Worm (Caenorhabditis elegans): ENCODE results near the gene fipr-10.
A peak's percentile ranks its signal among the peaks of the same experiment; 100 is the strongest.

fipr-10 gene

DNA sequence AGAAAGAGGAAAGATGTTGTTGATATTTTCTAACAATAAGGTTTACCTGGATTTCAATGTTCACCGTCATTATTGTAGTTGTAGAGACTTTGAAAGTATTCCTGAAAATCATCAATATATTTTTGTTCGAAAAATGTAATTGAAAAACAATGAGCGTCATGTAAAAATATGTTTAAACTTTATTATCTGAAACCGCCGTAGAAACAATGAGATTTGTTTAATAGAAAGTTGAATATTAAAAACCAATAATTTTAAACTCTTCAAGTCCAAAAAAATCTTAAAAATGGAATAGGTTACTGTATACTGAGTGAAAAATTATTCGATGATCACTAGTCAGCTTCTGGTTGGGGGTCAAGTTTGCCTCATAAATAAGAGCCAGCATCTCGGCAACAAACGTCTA is 44.3 kb downstream of the fipr-10 start, which contains the start of gene anmt-3:
Gene anmt-3 (minus strand): TSS at position 101 of the 400 bp plus-strand sequence.
- TF ChIP-seq ceh-28 (tag; optimal IDR thresholded peaks at IDR 0.05): no peak
- TF ChIP-seq nhr-12 (tag; optimal IDR thresholded peaks at IDR 0.05): no peak
- no peak for TF ChIP-seq pha-4 (tag; optimal IDR thresholded peaks at IDR 0.05)
- TF ChIP-seq zag-1 (tag; optimal IDR thresholded peaks at IDR 0.05): no peak
- TF ChIP-seq mml-1 (tag; optimal IDR thresholded peaks at IDR 0.05): no peak
- TF ChIP-seq unc-62 (GFP tag; optimal IDR thresholded peaks at IDR 0.05): no peak
- no peak for TF ChIP-seq nfya-1 (tag; optimal IDR thresholded peaks at IDR 0.05; ENCODE audit: insufficient read depth)
- no peak for TF ChIP-seq mdl-1 (tag; optimal IDR thresholded peaks at IDR 0.05)
- no peak for TF ChIP-seq ztf-11 (tag; optimal IDR thresholded peaks at IDR 0.05)
- no peak for TF ChIP-seq elt-3 (tag; optimal IDR thresholded peaks at IDR 0.05)

DNA sequence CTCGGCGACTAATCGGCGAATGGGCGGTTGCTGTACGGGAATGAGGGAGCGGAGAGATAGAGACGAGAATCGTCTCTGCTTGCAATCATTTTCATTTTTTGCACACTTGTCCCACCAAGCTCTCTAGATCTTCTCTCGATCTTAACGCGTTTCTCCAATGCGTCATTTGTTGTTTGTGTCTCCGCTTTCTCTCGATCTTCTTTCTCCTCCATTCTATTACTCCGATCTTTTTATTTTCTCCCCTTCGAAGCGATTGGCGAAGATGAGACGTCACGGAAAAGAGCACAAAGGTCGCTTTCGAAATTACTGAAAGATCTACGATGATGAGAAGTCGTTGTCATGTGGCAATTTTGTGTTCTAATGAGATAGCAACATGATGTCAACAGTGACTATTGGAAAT is 44.7 kb downstream of the fipr-10 start:
- TF ChIP-seq nhr-11 (tag; optimal IDR thresholded peaks at IDR 0.05) (peak; percentile 37), hmg-11 (tag; optimal IDR thresholded peaks at IDR 0.05) (no peak), pha-4 (tag; optimal IDR thresholded peaks at IDR 0.05) (no peak), unc-39 (tag; optimal IDR thresholded peaks at IDR 0.05) (no peak), ceh-9 (tag; optimal IDR thresholded peaks at IDR 0.05) (no peak), nhr-237 (tag; optimal IDR thresholded peaks at IDR 0.05) (no peak), egl-5 (tag; optimal IDR thresholded peaks at IDR 0.05) (peak; percentile 22), tbx-2 (tag; optimal IDR thresholded peaks at IDR 0.05) (no peak), nhr-23 (tag; optimal IDR thresholded peaks at IDR 0.05) (no peak), lsy-12 (tag; optimal IDR thresholded peaks at IDR 0.05) (no peak)

DNA sequence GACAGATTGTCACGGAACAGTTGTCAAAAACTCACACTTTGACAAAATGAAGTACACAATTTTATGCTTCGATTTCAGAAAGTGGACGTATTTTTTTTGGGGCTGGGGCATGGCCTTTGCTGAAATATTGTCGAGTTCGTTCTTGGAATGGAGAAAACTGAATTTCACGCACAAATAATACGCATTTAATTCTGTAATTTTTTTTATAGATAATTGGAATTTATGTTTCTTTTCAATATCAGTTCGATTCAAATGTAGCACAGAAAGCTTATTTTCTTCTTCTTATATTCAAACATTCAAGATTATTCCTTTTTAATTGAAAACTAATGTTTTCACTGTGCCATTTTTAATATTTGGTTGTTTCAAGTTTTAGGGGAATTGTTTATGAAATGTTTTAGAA is 46.4 kb downstream of the fipr-10 start, which contains the start of gene T07C12.10:
Gene T07C12.10 (minus strand): TSS at position 101 of the 400 bp plus-strand sequence.
- TF ChIP-seq elt-3 (tag; optimal IDR thresholded peaks at IDR 0.05) (no peak), snpc-4 (tag; optimal IDR thresholded peaks at IDR 0.05) (no peak), nhr-67 (tag; optimal IDR thresholded peaks at IDR 0.05) (no peak), nhr-76 (tag; optimal IDR thresholded peaks at IDR 0.05) (no peak), nhr-12 (tag; optimal IDR thresholded peaks at IDR 0.05) (no peak), elt-2 (tag; optimal IDR thresholded peaks at IDR 0.05) (no peak), zag-1 (tag; optimal IDR thresholded peaks at IDR 0.05) (no peak), unc-62 (GFP tag; optimal IDR thresholded peaks at IDR 0.05) (no peak), fkh-10 (GFP tag; optimal IDR thresholded peaks at IDR 0.05) (no peak), ztf-4 (tag; optimal IDR thresholded peaks at IDR 0.05) (no peak), jun-1 (tag; optimal IDR thresholded peaks at IDR 0.05) (no peak), elt-1 (tag; optimal IDR thresholded peaks at IDR 0.05) (no peak), nhr-23 (tag; optimal IDR thresholded peaks at IDR 0.05) (no peak)

DNA sequence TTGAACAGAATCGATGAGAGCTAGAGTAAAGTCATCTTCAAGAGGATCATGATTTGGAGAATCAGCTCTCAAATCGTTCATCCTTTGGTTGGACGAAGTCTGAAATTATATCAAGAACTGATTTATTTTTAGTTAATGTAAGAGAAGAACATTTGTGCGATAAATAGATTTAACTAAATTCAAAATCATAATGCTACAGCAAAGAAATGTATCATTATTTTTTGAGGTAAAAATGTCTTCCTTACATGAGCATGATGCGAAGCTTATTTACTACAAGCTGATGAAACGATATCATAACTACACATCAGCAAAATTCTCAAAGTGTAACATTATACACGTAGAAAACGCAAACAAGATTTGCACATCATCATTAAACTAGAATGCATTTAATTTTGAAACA is 48.4 kb downstream of the fipr-10 start, which contains the start of gene madf-4:
Gene madf-4 (minus strand): TSS at position 101 of the 400 bp plus-strand sequence.
- TF ChIP-seq elt-3 (tag; optimal IDR thresholded peaks at IDR 0.05) (no peak), zag-1 (tag; optimal IDR thresholded peaks at IDR 0.05) (no peak), nhr-28 (tag; optimal IDR thresholded peaks at IDR 0.05) (no peak), lin-15B (tag; optimal IDR thresholded peaks at IDR 0.05) (no peak), sea-2 (GFP tag; optimal IDR thresholded peaks at IDR 0.05) (no peak), skn-1 (tag; optimal IDR thresholded peaks at IDR 0.05) (no peak), eor-1 (tag; optimal IDR thresholded peaks at IDR 0.05) (no peak), lsy-12 (tag; optimal IDR thresholded peaks at IDR 0.05) (no peak), pqm-1 (tag; optimal IDR thresholded peaks at IDR 0.05) (no peak), tbx-2 (tag; optimal IDR thresholded peaks at IDR 0.05) (no peak), nhr-43 (tag; optimal IDR thresholded peaks at IDR 0.05; ENCODE audit: poor library complexity, severe bottlenecking) (no peak), mdl-1 (tag; optimal IDR thresholded peaks at IDR 0.05) (no peak)

DNA sequence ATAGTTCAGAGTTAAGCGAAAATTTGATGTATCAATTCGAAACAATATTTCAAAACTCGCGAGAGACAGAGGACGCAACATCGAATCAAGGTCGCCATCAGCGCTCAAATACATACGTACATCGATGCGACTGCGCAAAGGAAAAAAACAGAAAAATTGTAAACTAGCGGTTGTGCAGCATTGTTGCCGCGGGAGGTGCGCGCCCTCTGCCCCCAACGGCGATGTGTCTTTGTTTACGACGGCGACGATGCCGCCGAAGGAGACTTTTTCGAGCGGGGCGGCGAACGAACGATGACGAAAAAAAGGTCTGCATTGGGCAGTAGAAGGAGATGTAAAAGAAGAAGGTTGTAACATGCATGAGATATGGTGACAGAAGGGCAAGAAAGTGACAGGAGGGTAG is 49.0 kb downstream of the fipr-10 start:
- no peak for TF ChIP-seq nhr-11 (tag; optimal IDR thresholded peaks at IDR 0.05)
- TF ChIP-seq nhr-25 (tag; optimal IDR thresholded peaks at IDR 0.05): peak; percentile 69
